Worm (Caenorhabditis elegans) whole organism, L4 larva: ENCODE results near the gene sre-56.

Source experiments
- D1046.2 ChIP-seq: fragments of 200-800 bp; sonication (Bioruptor generic); IDR thresholded peaks from 2 replicates; pipeline ENCODE4 v1.3.6; 2022; ENCODE audit warnings: missing genetic modification characterization, missing compliant biosample characterization
- F26F4.8 ChIP-seq: fragments of 200-800 bp; sonication (Bioruptor generic); conservative IDR thresholded peaks from 2 replicates; pipeline ENCODE4 v1.3.6; 2022; ENCODE audit warnings: missing genetic modification characterization, missing compliant biosample characterization
- F49E8.2 ChIP-seq: sonication (generic microtip); optimal IDR thresholded peaks from 2 replicates; lab custom pipeline; 2016; ENCODE audit warnings: missing compliant biosample characterization, mild to moderate bottlenecking, missing genetic modification characterization, borderline replicate concordance
- Y48G9A.11 ChIP-seq: fragments of 200-800 bp; sonication (Bioruptor generic); IDR thresholded peaks from 2 replicates; pipeline ENCODE4 v1.3.6; 2022; ENCODE audit warnings: missing genetic modification reagents, missing genetic modification characterization, missing compliant biosample characterization
- Y5F2A.4 ChIP-seq: fragments of 200-800 bp; sonication (Bioruptor generic); optimal IDR thresholded peaks from 2 replicates; lab custom pipeline; 2018; ENCODE audit warnings: mild to moderate bottlenecking, missing genetic modification characterization, missing compliant biosample characterization
- ZK337.2 ChIP-seq: fragments of 200-800 bp; sonication (Bioruptor generic); IDR thresholded peaks from 2 replicates; pipeline ENCODE4 v1.3.6; 2022; ENCODE audit warnings: missing genetic modification reagents, missing genetic modification characterization, missing compliant biosample characterization
- ZK546.5 ChIP-seq, 2 experiments: sonication (generic microtip); optimal IDR thresholded peaks; 2 replicates each; lab custom pipeline; 2017; ENCODE audit warnings: missing biosample characterization in 2 of 2, missing genetic modification characterization in 2 of 2
- aha-1 ChIP-seq: fragments of 150-350 bp; peaks from one replicate; lab custom pipeline; 2014; ENCODE audit warnings: missing biosample characterization, missing genetic modification characterization
- aly-2 ChIP-seq: sonication (generic microtip); optimal IDR thresholded peaks from 2 replicates; lab custom pipeline; 2018; ENCODE audit warnings: missing biosample characterization, missing genetic modification characterization
- arid-1 ChIP-seq: fragments of 200-800 bp; sonication (Bioruptor generic); conservative IDR thresholded peaks from 2 replicates; pipeline ENCODE4 v1.3.6; 2022; ENCODE audit warnings: missing genetic modification reagents, missing genetic modification characterization, missing compliant biosample characterization
- ceh-20 ChIP-seq: fragments of 200-800 bp; sonication (Bioruptor generic); IDR thresholded peaks from 2 replicates; pipeline ENCODE4 v1.3.6; 2022; ENCODE audit warnings: missing genetic modification reagents, missing genetic modification characterization, missing compliant biosample characterization
- ceh-62 ChIP-seq: sonication (generic microtip); optimal IDR thresholded peaks from 2 replicates; lab custom pipeline; 2017; ENCODE audit warnings: missing biosample characterization, missing genetic modification characterization
- daf-19 ChIP-seq: fragments of 200-800 bp; sonication (Bioruptor generic); conservative IDR thresholded peaks from 2 replicates; pipeline ENCODE4 v1.3.6; 2022; ENCODE audit warnings: missing genetic modification characterization, missing compliant biosample characterization
- daf-8 ChIP-seq: fragments of 200-800 bp; sonication (Bioruptor generic); IDR thresholded peaks from 2 replicates; pipeline ENCODE4 v1.3.6; 2022; ENCODE audit warnings: missing genetic modification characterization, missing compliant biosample characterization
- dmd-6 ChIP-seq: fragments of 200-800 bp; sonication (Bioruptor generic); IDR thresholded peaks from 2 replicates; pipeline ENCODE4 v1.3.6; 2022; ENCODE audit warnings: missing genetic modification reagents, missing genetic modification characterization, missing compliant biosample characterization
- dmd-8 ChIP-seq: fragments of 200-800 bp; sonication (Bioruptor generic); IDR thresholded peaks from 2 replicates; pipeline ENCODE4 v1.3.6; 2022; ENCODE audit warnings: missing genetic modification characterization, missing compliant biosample characterization
- dmd-9 ChIP-seq: fragments of 200-800 bp; sonication (Bioruptor generic); IDR thresholded peaks from 2 replicates; pipeline ENCODE4 v1.3.6; 2022; ENCODE audit warnings: missing genetic modification reagents, missing genetic modification characterization, missing compliant biosample characterization
- egl-27 ChIP-seq: sonication (generic microtip); optimal IDR thresholded peaks from 3 replicates; lab custom pipeline; 2017; ENCODE audit warnings: missing biosample characterization, missing genetic modification reagents, missing genetic modification characterization
- fkh-10 ChIP-seq: fragments of 150-350 bp; optimal IDR thresholded peaks from 2 replicates; lab custom pipeline; 2014; ENCODE audit warnings: missing biosample characterization, missing genetic modification reagents, missing genetic modification characterization
- gei-8 ChIP-seq: fragments of 200-800 bp; sonication (Bioruptor generic); optimal IDR thresholded peaks from 2 replicates; lab custom pipeline; 2018; ENCODE audit warnings: mild to moderate bottlenecking, missing genetic modification characterization, missing compliant biosample characterization
- hif-1 ChIP-seq, 2 experiments: sonication (generic microtip); optimal IDR thresholded peaks; 2 replicates each; lab custom pipeline; 2016 to 2017; ENCODE audit warnings: missing compliant biosample characterization in 2 of 2, missing genetic modification characterization in 2 of 2, missing genetic modification reagents in 2 of 2, missing genotype in 2 of 2, mild to moderate bottlenecking in 1 of 2
- hlh-11 ChIP-seq: fragments of 200-800 bp; sonication (Bioruptor generic); optimal IDR thresholded peaks from 2 replicates; lab custom pipeline; 2018; ENCODE audit warnings: mild to moderate bottlenecking, missing genetic modification characterization, missing compliant biosample characterization
- hmg-1.1 ChIP-seq: fragments of 200-800 bp; sonication (Bioruptor generic); IDR thresholded peaks from 2 replicates; pipeline ENCODE4 v1.3.6; 2022; ENCODE audit warnings: missing genetic modification reagents, missing genetic modification characterization, missing compliant biosample characterization
- lin-1 ChIP-seq: fragments of 200-800 bp; sonication (Bioruptor generic); IDR thresholded peaks from 2 replicates; pipeline ENCODE4 v1.3.6; 2022; ENCODE audit warnings: missing genetic modification reagents, missing genetic modification characterization, missing compliant biosample characterization
- lin-13 ChIP-seq: fragments of 150-350 bp; optimal IDR thresholded peaks from 2 replicates; lab custom pipeline; 2014; ENCODE audit warnings: missing biosample characterization, missing genetic modification reagents, missing genetic modification characterization
- lin-29 ChIP-seq: fragments of 200-800 bp; sonication (Bioruptor generic); IDR thresholded peaks from 2 replicates; pipeline ENCODE4 v1.3.6; 2022; ENCODE audit warnings: missing genetic modification reagents, missing genetic modification characterization, missing compliant biosample characterization
- lsy-2 ChIP-seq, 2 experiments: fragments of 150-350 bp in 1 of 2; sonication (generic microtip) in 1 of 2; optimal IDR thresholded peaks; 2 replicates each; lab custom pipeline; 2014 to 2017; ENCODE audit warnings: missing biosample characterization in 2 of 2, missing genetic modification characterization in 2 of 2
- mdl-1 ChIP-seq, 2 experiments: fragments of 150-350 bp in 1 of 2; sonication (generic microtip) in 1 of 2; optimal IDR thresholded peaks; 2 replicates each; lab custom pipeline; 2014 to 2017; ENCODE audit warnings: missing biosample characterization in 2 of 2, missing genetic modification characterization in 2 of 2
- mes-2 ChIP-seq: sonication (generic microtip); optimal IDR thresholded peaks from 2 replicates; lab custom pipeline; 2016; ENCODE audit warnings: missing genotype, mild to moderate bottlenecking, missing genetic modification characterization, missing compliant biosample characterization; ENCODE audit not compliant: poor library complexity, severe bottlenecking
- mxl-2 ChIP-seq: fragments of 200-800 bp; sonication (Bioruptor generic); conservative IDR thresholded peaks from 2 replicates; pipeline ENCODE4 v1.3.6; 2022; ENCODE audit warnings: missing genetic modification reagents, missing genetic modification characterization, missing compliant biosample characterization
- mxl-3 ChIP-seq: fragments of 200-800 bp; sonication (Bioruptor generic); optimal IDR thresholded peaks from 2 replicates; lab custom pipeline; 2018; ENCODE audit warnings: mild to moderate bottlenecking, missing genetic modification characterization, missing compliant biosample characterization
- nhr-111 ChIP-seq: fragments of 200-800 bp; sonication (Bioruptor generic); optimal IDR thresholded peaks from 2 replicates; lab custom pipeline; 2018; ENCODE audit warnings: mild to moderate bottlenecking, missing genetic modification characterization, missing compliant biosample characterization
- nhr-237 ChIP-seq: sonication (generic microtip); optimal IDR thresholded peaks from 2 replicates; lab custom pipeline; 2017; ENCODE audit warnings: missing biosample characterization, missing genetic modification characterization
- nhr-28 ChIP-seq: fragments of 150-350 bp; optimal IDR thresholded peaks from 2 replicates; lab custom pipeline; 2014; ENCODE audit warnings: missing biosample characterization, missing genetic modification characterization
- nhr-42 ChIP-seq: fragments of 200-800 bp; sonication (Bioruptor generic); IDR thresholded peaks from 2 replicates; pipeline ENCODE4 v1.3.6; 2022; ENCODE audit warnings: missing genetic modification characterization, missing compliant biosample characterization
- nhr-48 ChIP-seq: sonication (generic microtip); optimal IDR thresholded peaks from 2 replicates; lab custom pipeline; 2016; ENCODE audit warnings: mild to moderate bottlenecking, missing genetic modification characterization, missing compliant biosample characterization
- pha-4 ChIP-seq, 2 experiments: fragments of 150-350 bp in 1 of 2; fragments of 200-800 bp in 1 of 2; sonication (Bioruptor generic) in 1 of 2; IDR thresholded peaks in 1 of 2; optimal IDR thresholded peaks in 1 of 2; 2 replicates each; pipeline versions ENCODE4 v1.3.6 to Lab custom; 2014 to 2022; ENCODE audit warnings: missing genetic modification characterization in 2 of 2, missing genetic modification reagents in 2 of 2, missing biosample characterization in 1 of 2, missing compliant biosample characterization in 1 of 2
- pqm-1 ChIP-seq: sonication (generic microtip); optimal IDR thresholded peaks from 2 replicates; lab custom pipeline; 2017; ENCODE audit warnings: missing biosample characterization, missing genetic modification characterization
- saeg-2 ChIP-seq: fragments of 200-800 bp; sonication (Bioruptor generic); IDR thresholded peaks from 2 replicates; pipeline ENCODE4 v1.3.6; 2022; ENCODE audit warnings: missing genetic modification reagents, missing genetic modification characterization, missing compliant biosample characterization
- sdz-12 ChIP-seq: fragments of 200-800 bp; sonication (Bioruptor generic); optimal IDR thresholded peaks from 2 replicates; lab custom pipeline; 2018; ENCODE audit warnings: mild to moderate bottlenecking, missing genetic modification characterization, missing compliant biosample characterization
- set-16 ChIP-seq: fragments of 200-800 bp; sonication (Bioruptor generic); IDR thresholded peaks from 2 replicates; pipeline ENCODE4 v1.3.6; 2022; ENCODE audit warnings: missing genetic modification reagents, missing genetic modification characterization, missing compliant biosample characterization
- spr-1 ChIP-seq: sonication (generic microtip); optimal IDR thresholded peaks from 2 replicates; lab custom pipeline; 2016; ENCODE audit warnings: mild to moderate bottlenecking, missing genetic modification characterization, missing compliant biosample characterization
- spr-3 ChIP-seq: fragments of 200-800 bp; sonication (Bioruptor generic); optimal IDR thresholded peaks from 2 replicates; lab custom pipeline; 2018; ENCODE audit warnings: mild to moderate bottlenecking, missing genetic modification characterization, missing compliant biosample characterization
- tag-97 ChIP-seq: fragments of 200-800 bp; sonication (Bioruptor generic); IDR thresholded peaks from 2 replicates; pipeline ENCODE4 v1.3.6; 2022; ENCODE audit warnings: missing genetic modification characterization, missing compliant biosample characterization
- tra-1 ChIP-seq: fragments of 200-800 bp; sonication (Bioruptor generic); IDR thresholded peaks from 2 replicates; pipeline ENCODE4 v1.3.6; 2022; ENCODE audit warnings: missing genetic modification reagents, missing genetic modification characterization, missing compliant biosample characterization
- zfp-2 ChIP-seq: sonication (generic microtip); optimal IDR thresholded peaks from 2 replicates; lab custom pipeline; 2016; ENCODE audit warnings: mild to moderate bottlenecking, missing genetic modification characterization, missing compliant biosample characterization
- zfp-3 ChIP-seq: fragments of 200-800 bp; sonication (Bioruptor generic); conservative IDR thresholded peaks from 2 replicates; pipeline ENCODE4 v1.3.6; 2022; ENCODE audit warnings: missing genetic modification reagents, missing genetic modification characterization, missing compliant biosample characterization
- zip-11 ChIP-seq: fragments of 200-800 bp; sonication (Bioruptor generic); IDR thresholded peaks from 2 replicates; pipeline ENCODE4 v1.3.6; 2022; ENCODE audit warnings: missing genetic modification characterization, missing compliant biosample characterization
- zip-2 ChIP-seq: fragments of 150-350 bp; optimal IDR thresholded peaks from 2 replicates; lab custom pipeline; 2014; ENCODE audit warnings: missing biosample characterization, missing genetic modification characterization
- ztf-11 ChIP-seq: fragments of 150-350 bp; optimal IDR thresholded peaks from 2 replicates; lab custom pipeline; 2014; ENCODE audit warnings: missing biosample characterization, missing genetic modification characterization

sre-56 gene

ce11 chrII:12350737-12351275 is 26.5 kb downstream of the sre-56 start:
- TF ChIP-seq F49E8.2 = no peak
- no peak for TF ChIP-seq mxl-2 (GFP tag; lab: Robert Waterston, UW)
- peak; percentile 40 for TF ChIP-seq aha-1
- no peak for TF ChIP-seq arid-1
- TF ChIP-seq fkh-10 (GFP tag; lab: Kevin White, UChicago) = no peak
- no peak for TF ChIP-seq spr-1
- no peak for TF ChIP-seq daf-19
- TF ChIP-seq ztf-11 (tag; lab: Kevin White, UChicago) = no peak
- no peak for TF ChIP-seq tra-1 (GFP tag; lab: Robert Waterston, UW)
- TF ChIP-seq saeg-2 (GFP tag; lab: Robert Waterston, UW) = no peak
- TF ChIP-seq tag-97 (GFP tag; lab: Robert Waterston, UW) = no peak
- TF ChIP-seq daf-8 (GFP tag; lab: Robert Waterston, UW) = no peak
- no peak for TF ChIP-seq zip-2 (tag; lab: Kevin White, UChicago)
- no peak for TF ChIP-seq dmd-8 (GFP tag; lab: Robert Waterston, UW)
- no peak for TF ChIP-seq nhr-237 (tag; lab: Kevin White, UChicago)
- TF ChIP-seq lin-29 (GFP tag; lab: Robert Waterston, UW) = no peak
- no peak for TF ChIP-seq ZK337.2 (GFP tag; lab: Robert Waterston, UW)
- TF ChIP-seq hlh-11 (tag; lab: Kevin White, UChicago) = no peak
- no peak for TF ChIP-seq lin-13 (GFP tag; lab: Kevin White, UChicago)
- TF ChIP-seq nhr-48 (tag; lab: Kevin White, UChicago) = no peak
- TF ChIP-seq F26F4.8 (GFP tag; lab: Robert Waterston, UW) = no peak
- peak; percentile 30 for TF ChIP-seq mes-2 (tag; lab: Kevin White, UChicago)
- TF ChIP-seq mdl-1 (tag; optimal IDR thresholded peaks at IDR 0.05; lab: Kevin White, UChicago) = peak in 1 of 2 experiments; percentile 9
- no peak for TF ChIP-seq Y5F2A.4
- no peak for TF ChIP-seq hif-1 (tag; optimal IDR thresholded peaks at IDR 0.05; lab: Kevin White, UChicago)
- TF ChIP-seq ZK546.5 (tag; optimal IDR thresholded peaks at IDR 0.05; lab: Kevin White, UChicago) = no peak
- no peak for TF ChIP-seq aly-2 (tag; lab: Kevin White, UChicago)
- TF ChIP-seq lsy-2 (tag; optimal IDR thresholded peaks at IDR 0.05; lab: Kevin White, UChicago) = peak in 1 of 2 experiments; percentile 40
- TF ChIP-seq D1046.2 (GFP tag; lab: Robert Waterston, UW) = no peak
- no peak for TF ChIP-seq nhr-42
- TF ChIP-seq ceh-20 (GFP tag; lab: Robert Waterston, UW) = no peak
- TF ChIP-seq zfp-3 (GFP tag; lab: Robert Waterston, UW) = no peak
- no peak for TF ChIP-seq lin-1 (GFP tag; lab: Robert Waterston, UW)
- peak; percentile 43 for TF ChIP-seq nhr-28 (tag; lab: Kevin White, UChicago)
- no peak for TF ChIP-seq hmg-1.1
- TF ChIP-seq dmd-6 (GFP tag; lab: Robert Waterston, UW) = no peak
- TF ChIP-seq gei-8 (GFP tag; lab: Kevin White, UChicago) = no peak
- TF ChIP-seq ceh-62 (tag; lab: Kevin White, UChicago) = no peak

- TF ChIP-seq set-16 = no peak
- TF ChIP-seq ztf-11 (tag; lab: Kevin White, UChicago) = no peak
- TF ChIP-seq mxl-3 (GFP tag; lab: Kevin White, UChicago) = no peak
- TF ChIP-seq dmd-9 (GFP tag; lab: Robert Waterston, UW) = no peak
- TF ChIP-seq tag-97 (GFP tag; lab: Robert Waterston, UW) = no peak
- no peak for TF ChIP-seq spr-3 (GFP tag; lab: Kevin White, UChicago)
- no peak for TF ChIP-seq egl-27 (tag; lab: Kevin White, UChicago)
- TF ChIP-seq nhr-111 = no peak
- 0 out of 2 replicates have a peak, but pooled peaks have one; percentile 21 for TF ChIP-seq pha-4 (GFP tag; IDR thresholded peaks at IDR 0.05; lab: Robert Waterston, UW)
- TF ChIP-seq pha-4 (tag; optimal IDR thresholded peaks at IDR 0.05; lab: Kevin White, UChicago) = no peak
- TF ChIP-seq D1046.2 (GFP tag; lab: Robert Waterston, UW) = no peak
- TF ChIP-seq pqm-1 (tag; lab: Kevin White, UChicago) = no peak
- TF ChIP-seq daf-8 (GFP tag; lab: Robert Waterston, UW) = no peak
- TF ChIP-seq zfp-2 (tag; lab: Kevin White, UChicago) = no peak
- TF ChIP-seq aha-1 = no peak
- TF ChIP-seq F26F4.8 (GFP tag; lab: Robert Waterston, UW) = no peak
- peak; percentile 56 for TF ChIP-seq hlh-11 (tag; lab: Kevin White, UChicago)
- no peak for TF ChIP-seq zip-11 (GFP tag; lab: Robert Waterston, UW)
- TF ChIP-seq Y48G9A.11 (GFP tag; lab: Robert Waterston, UW) = no peak
- no peak for TF ChIP-seq sdz-12 (GFP tag; lab: Kevin White, UChicago)
- TF ChIP-seq gei-8 (GFP tag; lab: Kevin White, UChicago) = no peak
Observed at ce11 chrII:12352115-12352514, 27.9 kb downstream of the sre-56 start, which contains the start of gene ras-1. Gene ras-1, minus strand, starts transcription at chrII:12352243.
